Worm (Caenorhabditis elegans): ENCODE measurements around the gene C09E10.3.

- TF ChIP-seq nhr-12 (tag; optimal IDR thresholded peaks at IDR 0.05) (no peak), R02D3.7 (tag; optimal IDR thresholded peaks at IDR 0.05) (no peak), nhr-11 (tag; optimal IDR thresholded peaks at IDR 0.05) (no peak), fos-1 (tag; optimal IDR thresholded peaks at IDR 0.05) (no peak), unc-62 (GFP tag; optimal IDR thresholded peaks at IDR 0.05) (no peak), snpc-4 (tag; optimal IDR thresholded peaks at IDR 0.05) (no peak), sea-2 (GFP tag; optimal IDR thresholded peaks at IDR 0.05) (no peak), nhr-25 (tag; optimal IDR thresholded peaks at IDR 0.05) (no peak), aly-2 (tag; optimal IDR thresholded peaks at IDR 0.05) (no peak), daf-12 (tag; optimal IDR thresholded peaks at IDR 0.05) (no peak), nhr-23 (tag; optimal IDR thresholded peaks at IDR 0.05) (no peak), unc-39 (tag; optimal IDR thresholded peaks at IDR 0.05) (no peak), elt-2 (tag; optimal IDR thresholded peaks at IDR 0.05) (no peak)
Measured at ce11 chrX:975236-975535, 16.0 kb downstream of the C09E10.3 start.
